Fruit fly (Drosophila melanogaster): Measurements from ENCODE around the gene Tnpo.

dm6 chr3L:6217806-6218205 is 24.5 kb downstream of the Tnpo start, which contains the start of gene LanA:
- TF ChIP-seq psq (optimal IDR thresholded peaks at IDR 0.05) (no peak), h (optimal IDR thresholded peaks at IDR 0.05) (no peak), insv (optimal IDR thresholded peaks at IDR 0.05) (no peak), ttk (optimal IDR thresholded peaks at IDR 0.05) (no peak)
